Fruit fly (Drosophila melanogaster): ENCODE measurements around the gene p24-2.
"Not testable (repeated sequence)": the region's sequence is repeated elsewhere in the genome, so short reads cannot be mapped to it uniquely, and the experiment has no call there.

The p24-2 gene

dm6 chr3R:9692675-9693129 is at the start of gene p24-2, which contains the start of the genes Unc-115b and CG32939:
p24-2 (minus strand) TSS chr3R:9692794.
Unc-115b (minus strand) TSS chr3R:9692775.
CG32939 (plus strand) TSS chr3R:9693079.
- TF ChIP-seq usp (GFP tag; optimal IDR thresholded peaks at IDR 0.05); psq (optimal IDR thresholded peaks at IDR 0.05); CG8478 (optimal IDR thresholded peaks at IDR 0.05): not testable (repeated sequence)

DNA sequence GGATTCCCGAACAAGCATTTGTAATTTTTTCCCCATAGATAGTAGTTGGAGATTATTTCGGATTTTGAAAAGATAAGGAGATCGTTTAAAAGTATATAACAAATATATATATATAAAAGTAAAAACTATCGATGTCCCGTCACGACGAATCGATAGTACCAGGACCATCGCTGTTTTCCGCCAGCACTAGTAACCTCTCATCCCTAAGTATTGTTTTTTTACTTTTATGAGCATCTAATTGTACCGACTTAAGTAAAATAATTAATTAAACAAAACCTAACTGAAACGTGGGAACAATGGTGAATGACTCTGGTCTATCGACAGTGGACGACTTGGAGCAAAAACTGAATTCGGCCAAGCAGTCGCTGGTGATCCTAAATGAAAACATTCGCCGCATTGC is 48.1 kb upstream of the p24-2 start, which contains the start of gene Pnn:
Gene Pnn, plus strand, starts transcription at position 187 of the 400 bp plus-strand sequence.
- TF ChIP-seq usp (GFP tag; optimal IDR thresholded peaks at IDR 0.05) (no peak), pan (optimal IDR thresholded peaks at IDR 0.05) (no peak), psq (optimal IDR thresholded peaks at IDR 0.05) (no peak), CG8478 (optimal IDR thresholded peaks at IDR 0.05) (no peak), Dll (optimal IDR thresholded peaks at IDR 0.05) (no peak), EcR (GFP tag; optimal IDR thresholded peaks at IDR 0.05) (no peak)

DNA sequence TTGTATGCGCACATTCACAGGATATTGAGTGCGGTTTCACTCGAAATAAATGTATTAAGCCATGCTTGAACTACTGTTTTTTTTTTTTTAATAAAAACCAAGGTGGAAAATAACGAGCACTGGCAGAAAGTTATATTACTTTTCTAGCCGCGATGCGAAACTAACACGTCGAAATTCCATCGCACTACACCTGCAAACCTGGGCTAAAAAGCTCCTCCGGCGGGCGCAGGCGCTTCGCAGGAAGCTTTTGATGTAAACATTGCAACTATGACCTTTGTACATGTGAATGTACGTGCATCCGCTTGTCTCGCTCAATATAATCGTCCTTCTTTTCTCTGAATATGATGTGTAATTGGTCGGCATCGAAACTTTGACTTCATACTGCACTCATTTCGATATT is 47.2 kb upstream of the p24-2 start, which contains the start of gene side-VII:
Gene side-VII, minus strand, starts transcription at position 187 of the 400 bp plus-strand sequence.
- TF ChIP-seq Dll (optimal IDR thresholded peaks at IDR 0.05) (no peak), psq (optimal IDR thresholded peaks at IDR 0.05) (no peak), EcR (GFP tag; optimal IDR thresholded peaks at IDR 0.05) (no peak), pan (optimal IDR thresholded peaks at IDR 0.05) (no peak), CG8478 (optimal IDR thresholded peaks at IDR 0.05) (no peak), usp (GFP tag; optimal IDR thresholded peaks at IDR 0.05) (no peak)

DNA sequence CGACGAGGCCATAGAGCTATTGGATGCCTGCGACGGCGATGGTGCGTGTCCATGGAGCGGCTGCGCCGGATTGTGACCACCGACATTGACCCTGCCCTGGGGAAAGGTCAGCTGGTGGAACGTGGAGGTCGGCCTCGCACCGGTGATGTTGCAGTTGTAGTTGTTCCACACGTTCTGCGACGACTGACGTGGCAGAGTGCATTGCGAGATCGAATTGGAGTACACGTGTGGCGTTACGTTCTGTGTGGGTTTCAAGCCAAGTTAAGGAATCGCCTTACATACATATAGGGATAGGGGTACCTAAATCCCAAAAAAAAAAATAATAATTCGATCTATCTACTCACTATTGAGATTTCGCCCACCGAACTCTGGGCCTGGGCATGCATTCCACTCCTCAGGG is 42.6 kb upstream of the p24-2 start:
- TF ChIP-seq CG8478 (optimal IDR thresholded peaks at IDR 0.05) (no peak), psq (optimal IDR thresholded peaks at IDR 0.05) (no peak), Dll (optimal IDR thresholded peaks at IDR 0.05) (no peak), EcR (GFP tag; optimal IDR thresholded peaks at IDR 0.05) (no peak), usp (GFP tag; optimal IDR thresholded peaks at IDR 0.05) (no peak)

- TF ChIP-seq EcR (GFP tag; optimal IDR thresholded peaks at IDR 0.05) (no peak), usp (GFP tag; optimal IDR thresholded peaks at IDR 0.05) (no peak), psq (optimal IDR thresholded peaks at IDR 0.05) (no peak), pan (optimal IDR thresholded peaks at IDR 0.05) (no peak)
Measured at dm6 chr3R:9733150-9733549, 40.6 kb upstream of the p24-2 start, which contains the start of gene alphaTub85E. alphaTub85E (minus strand) TSS chr3R:9733250.

dm6 chr3R:9730784-9731183 is 38.2 kb upstream of the p24-2 start, which contains the start of gene FoxP:
FoxP (minus strand) TSS chr3R:9730872.
- TF ChIP-seq EcR (GFP tag; optimal IDR thresholded peaks at IDR 0.05), result no peak
- TF ChIP-seq Dll (optimal IDR thresholded peaks at IDR 0.05), result no peak
- TF ChIP-seq pan (optimal IDR thresholded peaks at IDR 0.05), result no peak

- TF ChIP-seq usp (GFP tag; optimal IDR thresholded peaks at IDR 0.05) (no peak), psq (optimal IDR thresholded peaks at IDR 0.05) (no peak), CG8478 (optimal IDR thresholded peaks at IDR 0.05) (peak; percentile 21), EcR (GFP tag; optimal IDR thresholded peaks at IDR 0.05) (no peak), Dll (optimal IDR thresholded peaks at IDR 0.05) (no peak), pan (optimal IDR thresholded peaks at IDR 0.05) (no peak)
Measured at dm6 chr3R:9725121-9725956, 32.7 kb upstream of the p24-2 start, which contains the start of gene hyd. hyd (minus strand) TSS chr3R:9725615.

DNA sequence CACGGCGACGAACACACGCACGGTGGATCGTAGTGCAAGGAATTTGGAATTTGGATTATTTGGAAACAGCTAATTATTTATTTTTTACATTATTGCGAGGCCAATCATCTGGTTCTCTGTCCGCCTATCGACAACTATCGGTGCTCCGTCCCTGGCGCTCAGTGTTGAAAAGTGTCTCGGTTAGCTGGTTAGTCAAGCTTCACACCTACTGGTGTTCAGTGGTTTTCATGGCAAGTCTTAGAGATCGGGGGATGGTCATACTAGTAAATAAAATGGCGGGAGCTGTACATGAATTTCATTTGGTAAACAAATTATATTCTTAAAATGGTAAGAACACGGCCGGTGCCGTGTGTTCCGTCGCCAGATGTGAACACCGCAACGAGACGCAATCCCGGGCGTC is 18.3 kb upstream of the p24-2 start, which contains the start of the genes trbd and dmt:
Gene trbd, minus strand, starts transcription at position 152 of the 400 bp plus-strand sequence.
Gene dmt, plus strand, starts transcription at position 257 of the 400 bp plus-strand sequence.
- no peak for TF ChIP-seq psq (optimal IDR thresholded peaks at IDR 0.05)
- TF ChIP-seq CG8478 (optimal IDR thresholded peaks at IDR 0.05), result no peak
- TF ChIP-seq usp (GFP tag; optimal IDR thresholded peaks at IDR 0.05), result no peak
- TF ChIP-seq Dll (optimal IDR thresholded peaks at IDR 0.05), result no peak
- no peak for TF ChIP-seq pan (optimal IDR thresholded peaks at IDR 0.05)
- TF ChIP-seq EcR (GFP tag; optimal IDR thresholded peaks at IDR 0.05), result no peak

- TF ChIP-seq CG8478 (optimal IDR thresholded peaks at IDR 0.05) (no peak), psq (optimal IDR thresholded peaks at IDR 0.05) (no peak), pan (optimal IDR thresholded peaks at IDR 0.05) (no peak), Dll (optimal IDR thresholded peaks at IDR 0.05) (no peak), usp (GFP tag; optimal IDR thresholded peaks at IDR 0.05) (no peak), EcR (GFP tag; optimal IDR thresholded peaks at IDR 0.05) (no peak)
Measured at dm6 chr3R:9710228-9710627, 17.6 kb upstream of the p24-2 start.

- TF ChIP-seq usp (GFP tag; optimal IDR thresholded peaks at IDR 0.05) (no peak), Dll (optimal IDR thresholded peaks at IDR 0.05) (no peak), EcR (GFP tag; optimal IDR thresholded peaks at IDR 0.05) (no peak), pan (optimal IDR thresholded peaks at IDR 0.05) (no peak), CG8478 (optimal IDR thresholded peaks at IDR 0.05) (no peak), psq (optimal IDR thresholded peaks at IDR 0.05) (no peak)
Measured at dm6 chr3R:9705008-9705628, 12.5 kb upstream of the p24-2 start, which contains the start of gene Unc-115a. Unc-115a (minus strand) TSS chr3R:9705417.

- TF ChIP-seq psq (optimal IDR thresholded peaks at IDR 0.05), result no peak
- TF ChIP-seq EcR (GFP tag; optimal IDR thresholded peaks at IDR 0.05), result no peak
- no peak for TF ChIP-seq usp (GFP tag; optimal IDR thresholded peaks at IDR 0.05)
- peak; percentile 30 for TF ChIP-seq CG8478 (optimal IDR thresholded peaks at IDR 0.05)
- TF ChIP-seq Dll (optimal IDR thresholded peaks at IDR 0.05), result peak; percentile 14
- no peak for TF ChIP-seq pan (optimal IDR thresholded peaks at IDR 0.05)
Measured at dm6 chr3R:9704183-9705007, 11.8 kb upstream of the p24-2 start.
